Fruit fly (Drosophila melanogaster): Measurements from ENCODE around the gene CG9265.

The CG9265 gene

dm6 chr2L:21038723-21039122 lies 32.6 kb downstream of the CG9265 start (continued):
- TF ChIP-seq sob (GFP tag; IDR thresholded peaks at IDR 0.05) (peak; percentile 74), CTCF (GFP tag; optimal IDR thresholded peaks at IDR 0.05) (no peak), CG18764 (GFP tag; optimal IDR thresholded peaks at IDR 0.05) (peak; percentile 38), abd-A (tag; optimal IDR thresholded peaks at IDR 0.05) (no peak), Hmx (GFP tag; optimal IDR thresholded peaks at IDR 0.05) (no peak), CG1529 (GFP tag; optimal IDR thresholded peaks at IDR 0.05) (peak; percentile 31), crol (GFP tag; IDR thresholded peaks at IDR 0.05) (no peak), CG7987 (GFP tag; optimal IDR thresholded peaks at IDR 0.05) (no peak), Hr51 (GFP tag; optimal IDR thresholded peaks at IDR 0.05) (peak in 1 of 2 experiments; percentile 69), ems (GFP tag; optimal IDR thresholded peaks at IDR 0.05) (peak; percentile 47), E2f2 (GFP tag; IDR thresholded peaks at IDR 0.05) (peak; percentile 29; the same call in 1 of the 2 replicates), Pdp1 (GFP tag; optimal IDR thresholded peaks at IDR 0.05) (peak; percentile 63 to 66), Stat92E (GFP tag; optimal IDR thresholded peaks at IDR 0.05) (no peak), CG4328 (GFP tag; optimal IDR thresholded peaks at IDR 0.05) (no peak), CG11696 (GFP tag; IDR thresholded peaks at IDR 0.05) (peak; percentile 30; the same call in 1 of the 2 replicates), Nf-YC (tag; optimal IDR thresholded peaks at IDR 0.05) (no peak), grau (tag; optimal IDR thresholded peaks at IDR 0.05) (peak; percentile 38), CG14710 (tag; optimal IDR thresholded peaks at IDR 0.05) (peak; percentile 54), CG8359 (GFP tag; optimal IDR thresholded peaks at IDR 0.05; ENCODE audit: borderline replicate concordance) (peak; percentile 25), pita (GFP tag; optimal IDR thresholded peaks at IDR 0.05) (no peak), pho (GFP tag; optimal IDR thresholded peaks at IDR 0.05) (peak; percentile 31), sc (optimal IDR thresholded peaks at IDR 0.05) (no peak), sc (GFP tag; optimal IDR thresholded peaks at IDR 0.05) (peak; percentile 27), CG10209 (GFP tag; optimal IDR thresholded peaks at IDR 0.05) (peak; percentile 67), CG5180 (GFP tag; optimal IDR thresholded peaks at IDR 0.05) (no peak), CG10543 (GFP tag; optimal IDR thresholded peaks at IDR 0.05) (no peak), BtbVII (GFP tag; optimal IDR thresholded peaks at IDR 0.05) (peak; percentile 55), HLHmδ (GFP tag; optimal IDR thresholded peaks at IDR 0.05) (no peak), sr (GFP tag; IDR thresholded peaks at IDR 0.05) (no peak), CG7786 (GFP tag; optimal IDR thresholded peaks at IDR 0.05) (peak; percentile 46), CG34376 (GFP tag; optimal IDR thresholded peaks at IDR 0.05) (no peak), Fer2 (tag; optimal IDR thresholded peaks at IDR 0.05) (no peak), chif (GFP tag; optimal IDR thresholded peaks at IDR 0.05) (peak; percentile 35 to 67), BEAF-32 (GFP tag; optimal IDR thresholded peaks at IDR 0.05) (no peak), sug (tag; optimal IDR thresholded peaks at IDR 0.05) (no peak), croc (GFP tag; conservative IDR thresholded peaks at IDR 0.05) (peak; percentile 32; the same call in 1 of the 3 replicates), CG17829 (tag; optimal IDR thresholded peaks at IDR 0.05) (peak; percentile 37), Oaz (GFP tag; IDR thresholded peaks at IDR 0.05) (0 out of 2 replicates have a peak, but pooled peaks have one; percentile 14), nau (GFP tag; optimal IDR thresholded peaks at IDR 0.05) (peak; percentile 11), Deaf1 (tag; optimal IDR thresholded peaks at IDR 0.05) (no peak), phol (tag; optimal IDR thresholded peaks at IDR 0.05) (peak; percentile 74), Blimp-1 (GFP tag; optimal IDR thresholded peaks at IDR 0.05) (peak; percentile 78), CG12071 (GFP tag; optimal IDR thresholded peaks at IDR 0.05) (peak; percentile 69), shn (GFP tag; optimal IDR thresholded peaks at IDR 0.05) (no peak), Jarid2 (GFP tag; optimal IDR thresholded peaks at IDR 0.05) (no peak), tx (GFP tag; optimal IDR thresholded peaks at IDR 0.05) (peak; percentile 5), CG12104 (GFP tag; optimal IDR thresholded peaks at IDR 0.05) (no peak), CG12769 (tag; optimal IDR thresholded peaks at IDR 0.05) (peak; percentile 68), CG3726 (GFP tag; IDR thresholded peaks at IDR 0.05) (no peak), Doc2 (GFP tag; IDR thresholded peaks at IDR 0.05) (no peak)

All from whole organism, embryonic.